Worm (Caenorhabditis elegans) whole organism, early embryonic: Measurements from ENCODE around the gene nhr-110.

Experiments used
- B0310.2 ChIP-seq: sonication (generic microtip); optimal IDR thresholded peaks from 2 replicates; lab custom pipeline; 2016; ENCODE audit warnings: mild to moderate bottlenecking, missing genetic modification characterization, missing compliant biosample characterization
- F13C5.2 ChIP-seq: sonication (generic microtip); optimal IDR thresholded peaks from 2 replicates; lab custom pipeline; 2017; ENCODE audit warnings: mild to moderate bottlenecking, missing genetic modification characterization, inconsistent platforms, missing compliant biosample characterization
- aly-1 ChIP-seq: sonication (generic microtip); optimal IDR thresholded peaks from 2 replicates; lab custom pipeline; 2016; ENCODE audit warnings: missing genetic modification characterization, missing compliant biosample characterization
- ama-1 ChIP-seq: fragments of 150-350 bp; optimal IDR thresholded peaks from 2 replicates; lab custom pipeline; 2014
- ceh-36 ChIP-seq: sonication (generic microtip); optimal IDR thresholded peaks from 2 replicates; lab custom pipeline; 2016; ENCODE audit warnings: missing genetic modification characterization, inconsistent platforms, missing compliant biosample characterization
- ets-7 ChIP-seq: sonication (generic microtip); optimal IDR thresholded peaks from 2 replicates; lab custom pipeline; 2016; ENCODE audit warnings: missing genotype, missing genetic modification characterization, missing compliant biosample characterization
- flt-1 ChIP-seq: fragments of 200-800 bp; sonication (Bioruptor generic); IDR thresholded peaks from 2 replicates; pipeline ENCODE4 v1.3.6; 2022; ENCODE audit warnings: missing genetic modification characterization, missing compliant biosample characterization
- hmbx-1 ChIP-seq: sonication (generic microtip); optimal IDR thresholded peaks from 2 replicates; lab custom pipeline; 2016; ENCODE audit warnings: mild to moderate bottlenecking, missing genetic modification characterization, missing compliant biosample characterization
- hmg-4 ChIP-seq: fragments of 200-800 bp; sonication (Bioruptor generic); optimal IDR thresholded peaks from 2 replicates; lab custom pipeline; 2018; ENCODE audit warnings: mild to moderate bottlenecking, missing genetic modification characterization, missing compliant biosample characterization
- hnd-1 ChIP-seq: sonication (generic microtip); optimal IDR thresholded peaks from 2 replicates; lab custom pipeline; 2016; ENCODE audit warnings: missing genetic modification characterization, missing compliant biosample characterization
- scrt-1 ChIP-seq: fragments of 200-800 bp; sonication (Bioruptor generic); IDR thresholded peaks from 2 replicates; pipeline ENCODE4 v1.3.6; 2022; ENCODE audit warnings: missing genetic modification characterization, missing compliant biosample characterization
- sea-1 ChIP-seq: fragments of 200-800 bp; sonication (Bioruptor generic); conservative IDR thresholded peaks from 2 replicates; pipeline ENCODE4 v1.3.6; 2022; ENCODE audit warnings: missing genetic modification characterization, missing compliant biosample characterization
- tbx-11 ChIP-seq: fragments of 200-800 bp; sonication (Bioruptor generic); IDR thresholded peaks from 2 replicates; pipeline ENCODE4 v1.3.6; 2022; ENCODE audit warnings: missing genetic modification characterization, missing compliant biosample characterization
- tra-4 ChIP-seq: sonication (generic microtip); optimal IDR thresholded peaks from 2 replicates; lab custom pipeline; 2017; ENCODE audit warnings: missing genetic modification characterization, missing compliant biosample characterization

DNA sequence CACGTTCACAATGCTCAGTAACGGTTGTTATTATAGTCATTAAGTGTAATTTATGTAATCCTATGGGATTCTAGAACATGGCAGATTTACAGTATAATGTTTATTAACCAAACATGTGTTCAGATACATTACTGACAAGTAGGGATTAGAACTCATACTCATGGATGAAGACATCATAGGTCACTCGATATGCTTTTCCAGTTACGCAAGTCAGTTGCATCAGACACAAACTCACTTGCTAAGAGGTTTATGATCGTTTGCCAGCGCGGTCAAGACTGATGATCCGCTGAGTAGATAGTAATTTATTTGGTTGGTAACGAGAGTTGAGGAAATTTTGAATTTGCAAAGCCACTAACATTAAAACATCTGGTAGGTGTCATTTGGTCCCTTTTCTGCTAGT is 49.6 kb downstream of the nhr-110 start:
- TF ChIP-seq ama-1, result no peak
- TF ChIP-seq hmbx-1 (tag; lab: Kevin White, UChicago), result no peak
- TF ChIP-seq tra-4, result no peak
- no peak for TF ChIP-seq flt-1 (GFP tag; lab: Robert Waterston, UW)
- TF ChIP-seq hmg-4, result no peak
- no peak for TF ChIP-seq F13C5.2
- TF ChIP-seq scrt-1 (GFP tag; lab: Robert Waterston, UW), result no peak
- no peak for TF ChIP-seq aly-1 (tag; lab: Kevin White, UChicago)
- TF ChIP-seq ceh-36 (tag; lab: Kevin White, UChicago), result no peak
- no peak for TF ChIP-seq tbx-11 (GFP tag; lab: Robert Waterston, UW)
- no peak for TF ChIP-seq ets-7 (tag; lab: Kevin White, UChicago)
- TF ChIP-seq sea-1 (GFP tag; lab: Robert Waterston, UW), result no peak
- TF ChIP-seq hnd-1, result no peak
- TF ChIP-seq B0310.2, result no peak
